Fruit fly (Drosophila melanogaster): ENCODE measurements around the gene CG43755.

DNA sequence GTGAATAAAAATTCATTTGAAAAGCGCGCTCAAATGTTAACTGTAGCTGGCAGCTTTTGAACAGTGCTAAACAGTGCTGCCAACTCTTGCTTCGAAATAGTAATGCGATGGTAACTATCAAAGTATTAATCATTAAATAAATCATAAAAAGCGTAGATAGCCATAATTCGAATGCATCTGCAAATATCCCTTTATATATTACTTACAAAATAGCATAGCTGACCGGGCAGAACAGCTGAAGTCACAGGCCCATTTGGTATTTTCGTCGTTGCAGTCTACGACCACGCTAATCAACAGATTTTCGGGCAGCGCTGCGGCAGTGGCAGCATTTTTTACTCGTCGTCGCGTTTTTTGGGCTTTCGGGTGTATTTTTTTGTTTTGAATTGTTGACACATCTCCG lies 23.9 kb downstream of the CG43755 start, which contains the start of gene Plc21C:
- peak; percentile 9 for TF ChIP-seq CG14655 (GFP tag; optimal IDR thresholded peaks at IDR 0.05)
- TF ChIP-seq CG12605 (GFP tag; IDR thresholded peaks at IDR 0.05) = no peak
- TF ChIP-seq Pif1A (GFP tag; optimal IDR thresholded peaks at IDR 0.05) = no peak
- TF ChIP-seq Snoo (tag; optimal IDR thresholded peaks at IDR 0.05) = no peak
- TF ChIP-seq CG13204 (GFP tag; optimal IDR thresholded peaks at IDR 0.05) = no peak
